Fruit fly (Drosophila melanogaster): ENCODE results near the gene CG6125.

Gene CG6125

DNA sequence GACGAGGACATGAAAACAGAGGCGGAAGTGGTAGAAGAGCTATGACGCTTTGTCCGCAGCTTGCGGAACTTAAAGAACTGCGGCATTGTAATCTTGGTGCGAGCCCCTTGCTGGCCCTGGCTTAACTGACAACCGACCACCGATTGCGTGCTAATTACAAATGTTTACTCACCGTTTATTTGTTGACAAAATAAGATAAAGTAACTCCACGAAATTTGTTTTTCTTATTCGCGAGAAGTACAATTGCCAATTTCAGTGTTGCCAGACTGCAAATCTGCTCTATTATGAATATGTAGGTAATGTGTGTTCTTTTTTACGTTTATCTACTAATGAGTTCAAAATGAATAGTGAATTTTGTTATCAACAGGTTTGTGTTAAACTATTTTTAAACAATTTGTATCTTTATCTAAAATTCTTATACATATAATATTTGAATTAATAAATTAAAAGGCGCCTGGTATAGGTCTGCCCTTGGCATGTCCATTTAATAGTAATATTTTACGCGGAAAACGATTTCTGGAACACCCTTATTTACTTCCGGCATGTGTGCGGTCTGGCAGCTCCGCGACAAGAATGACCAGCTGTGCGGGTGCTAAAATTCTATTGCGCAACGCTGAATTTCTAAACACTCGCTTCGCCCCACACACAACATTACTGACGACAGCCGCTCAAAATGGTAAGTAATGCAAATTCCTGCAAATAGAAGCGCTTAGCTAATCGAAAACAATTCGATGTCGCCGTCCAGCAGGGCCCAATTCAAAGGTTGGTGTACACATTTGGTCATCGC lies 50.0 kb downstream of the CG6125 start, which contains the start of the genes Atg4b and Hibch (continued):
- TF ChIP-seq CG34422 (GFP tag; IDR thresholded peaks at IDR 0.05) (peak; percentile 91), phol (tag; optimal IDR thresholded peaks at IDR 0.05) (peak; percentile 85), fd102C (GFP tag; optimal IDR thresholded peaks at IDR 0.05) (no peak), CG11696 (GFP tag; IDR thresholded peaks at IDR 0.05) (peak; percentile 48; the same call in 1 of the 2 replicates), HLH4C (GFP tag; IDR thresholded peaks at IDR 0.05; ENCODE audit: partially characterized antibody) (no peak), gce (GFP tag; IDR thresholded peaks at IDR 0.05) (no peak), kni (GFP tag; optimal IDR thresholded peaks at IDR 0.05) (peak; percentile 77), CG4730 (GFP tag; IDR thresholded peaks at IDR 0.05) (peak; percentile 74), NC2β (GFP tag; optimal IDR thresholded peaks at IDR 0.05) (no peak), CG7839 (tag; optimal IDR thresholded peaks at IDR 0.05) (peak; percentile 89), CG13624 (GFP tag; optimal IDR thresholded peaks at IDR 0.05) (peak; percentile 81), TFAM (GFP tag; optimal IDR thresholded peaks at IDR 0.05) (no peak), btn (GFP tag; optimal IDR thresholded peaks at IDR 0.05) (no peak), CG8290 (GFP tag; optimal IDR thresholded peaks at IDR 0.05) (no peak), CG8290 (tag; optimal IDR thresholded peaks at IDR 0.05) (peak; percentile 48 to 54), CG3065 (GFP tag; optimal IDR thresholded peaks at IDR 0.05) (peak; percentile 53), CG11723 (GFP tag; optimal IDR thresholded peaks at IDR 0.05) (peak; percentile 67), HLH3B (GFP tag; IDR thresholded peaks at IDR 0.05) (peak; percentile 78), Lhr (GFP tag; optimal IDR thresholded peaks at IDR 0.05) (peak; percentile 43), bigmax (GFP tag; optimal IDR thresholded peaks at IDR 0.05) (no peak), slp2 (GFP tag; optimal IDR thresholded peaks at IDR 0.05) (no peak), yki (optimal IDR thresholded peaks at IDR 0.05) (no peak), fu2 (GFP tag; optimal IDR thresholded peaks at IDR 0.05) (peak; percentile 22), zen2 (GFP tag; IDR thresholded peaks at IDR 0.05; ENCODE audit: partially characterized antibody) (no peak), crol (GFP tag; IDR thresholded peaks at IDR 0.05) (no peak), CG15269 (tag; optimal IDR thresholded peaks at IDR 0.05) (peak; percentile 85), nerfin-2 (GFP tag; IDR thresholded peaks at IDR 0.05; ENCODE audit: partially characterized antibody) (no peak), CG3407 (GFP tag; optimal IDR thresholded peaks at IDR 0.05) (peak; percentile 58), NFAT (GFP tag; IDR thresholded peaks at IDR 0.05) (peak; percentile 82), Fer2 (tag; optimal IDR thresholded peaks at IDR 0.05) (peak; percentile 86), pfk (GFP tag; optimal IDR thresholded peaks at IDR 0.05) (peak; percentile 47), ems (GFP tag; optimal IDR thresholded peaks at IDR 0.05) (peak; percentile 31), en (GFP tag; optimal IDR thresholded peaks at IDR 0.05) (no peak), H2.0 (GFP tag; IDR thresholded peaks at IDR 0.05) (peak; percentile 60), Deaf1 (tag; optimal IDR thresholded peaks at IDR 0.05) (no peak), Rx (GFP tag; IDR thresholded peaks at IDR 0.05) (peak; percentile 71; the same call in 1 of the 2 replicates), CG30403 (GFP tag; optimal IDR thresholded peaks at IDR 0.05) (peak; percentile 91), CG15011 (GFP tag; optimal IDR thresholded peaks at IDR 0.05) (no peak), CG1647 (GFP tag; optimal IDR thresholded peaks at IDR 0.05) (peak; percentile 8), D19B (GFP tag; optimal IDR thresholded peaks at IDR 0.05) (peak; percentile 78), gro (GFP tag; optimal IDR thresholded peaks at IDR 0.05) (no peak), dati (GFP tag; IDR thresholded peaks at IDR 0.05) (no peak; the same call in 1 of the 2 replicates), seq (GFP tag; IDR thresholded peaks at IDR 0.05) (peak; percentile 68), run (tag; optimal IDR thresholded peaks at IDR 0.05) (no peak), ssp (GFP tag; IDR thresholded peaks at IDR 0.05) (peak; percentile 75), sna (GFP tag; IDR thresholded peaks at IDR 0.05; ENCODE audit: partially characterized antibody) (no peak), CG17612 (GFP tag; IDR thresholded peaks at IDR 0.05) (peak; percentile 66; the same call in 1 of the 2 replicates), Doc2 (GFP tag; IDR thresholded peaks at IDR 0.05) (no peak), crp (GFP tag; optimal IDR thresholded peaks at IDR 0.05) (peak; percentile 48 to 91), CG31441 (GFP tag; IDR thresholded peaks at IDR 0.05) (peak; percentile 93)

Measured in whole organism, embryonic.